Worm (Caenorhabditis elegans) whole organism, early embryonic: Measurements from ENCODE around the gene cal-5.

Source experiments
- B0310.2 ChIP-seq: sonication (generic microtip); optimal IDR thresholded peaks from 2 replicates; lab custom pipeline; 2016; ENCODE audit warnings: mild to moderate bottlenecking, missing genetic modification characterization, missing compliant biosample characterization
- F13C5.2 ChIP-seq: sonication (generic microtip); optimal IDR thresholded peaks from 2 replicates; lab custom pipeline; 2017; ENCODE audit warnings: mild to moderate bottlenecking, missing genetic modification characterization, inconsistent platforms, missing compliant biosample characterization
- aly-1 ChIP-seq: sonication (generic microtip); optimal IDR thresholded peaks from 2 replicates; lab custom pipeline; 2016; ENCODE audit warnings: missing genetic modification characterization, missing compliant biosample characterization
- ama-1 ChIP-seq: fragments of 150-350 bp; optimal IDR thresholded peaks from 2 replicates; lab custom pipeline; 2014
- ceh-13 ChIP-seq: fragments of 200-800 bp; sonication (Bioruptor generic); optimal IDR thresholded peaks from 2 replicates; lab custom pipeline; 2018; ENCODE audit warnings: mild to moderate bottlenecking, missing genetic modification characterization, missing compliant biosample characterization
- ceh-36 ChIP-seq: sonication (generic microtip); optimal IDR thresholded peaks from 2 replicates; lab custom pipeline; 2016; ENCODE audit warnings: missing genetic modification characterization, inconsistent platforms, missing compliant biosample characterization
- ets-7 ChIP-seq: sonication (generic microtip); optimal IDR thresholded peaks from 2 replicates; lab custom pipeline; 2016; ENCODE audit warnings: missing genotype, missing genetic modification characterization, missing compliant biosample characterization
- flt-1 ChIP-seq: fragments of 200-800 bp; sonication (Bioruptor generic); IDR thresholded peaks from 2 replicates; pipeline ENCODE4 v1.3.6; 2022; ENCODE audit warnings: missing genetic modification characterization, missing compliant biosample characterization
- hmbx-1 ChIP-seq: sonication (generic microtip); optimal IDR thresholded peaks from 2 replicates; lab custom pipeline; 2016; ENCODE audit warnings: mild to moderate bottlenecking, missing genetic modification characterization, missing compliant biosample characterization
- hmg-4 ChIP-seq: fragments of 200-800 bp; sonication (Bioruptor generic); optimal IDR thresholded peaks from 2 replicates; lab custom pipeline; 2018; ENCODE audit warnings: mild to moderate bottlenecking, missing genetic modification characterization, missing compliant biosample characterization
- hnd-1 ChIP-seq: sonication (generic microtip); optimal IDR thresholded peaks from 2 replicates; lab custom pipeline; 2016; ENCODE audit warnings: missing genetic modification characterization, missing compliant biosample characterization
- pes-1 ChIP-seq: fragments of 200-800 bp; sonication (Bioruptor generic); IDR thresholded peaks from 2 replicates; pipeline ENCODE4 v1.3.6; 2022; ENCODE audit warnings: missing genetic modification reagents, missing genetic modification characterization, missing compliant biosample characterization
- scrt-1 ChIP-seq: fragments of 200-800 bp; sonication (Bioruptor generic); IDR thresholded peaks from 2 replicates; pipeline ENCODE4 v1.3.6; 2022; ENCODE audit warnings: missing genetic modification characterization, missing compliant biosample characterization
- sea-1 ChIP-seq: fragments of 200-800 bp; sonication (Bioruptor generic); conservative IDR thresholded peaks from 2 replicates; pipeline ENCODE4 v1.3.6; 2022; ENCODE audit warnings: missing genetic modification characterization, missing compliant biosample characterization
- tbx-11 ChIP-seq: fragments of 200-800 bp; sonication (Bioruptor generic); IDR thresholded peaks from 2 replicates; pipeline ENCODE4 v1.3.6; 2022; ENCODE audit warnings: missing genetic modification characterization, missing compliant biosample characterization
- tbx-37 ChIP-seq: fragments of 200-800 bp; sonication (Bioruptor generic); conservative IDR thresholded peaks from 2 replicates; pipeline ENCODE4 v1.3.6; 2022; ENCODE audit warnings: missing genetic modification reagents, missing genetic modification characterization, missing compliant biosample characterization
- tra-4 ChIP-seq: sonication (generic microtip); optimal IDR thresholded peaks from 2 replicates; lab custom pipeline; 2017; ENCODE audit warnings: missing genetic modification characterization, missing compliant biosample characterization

Gene cal-5

ce11 chrX:5109130-5109529 lies 31.4 kb upstream of the cal-5 start, which contains the start of gene C42D8.1:
Gene C42D8.1, plus strand, starts transcription at chrX:5109506.
- no peak for TF ChIP-seq ceh-36

DNA sequence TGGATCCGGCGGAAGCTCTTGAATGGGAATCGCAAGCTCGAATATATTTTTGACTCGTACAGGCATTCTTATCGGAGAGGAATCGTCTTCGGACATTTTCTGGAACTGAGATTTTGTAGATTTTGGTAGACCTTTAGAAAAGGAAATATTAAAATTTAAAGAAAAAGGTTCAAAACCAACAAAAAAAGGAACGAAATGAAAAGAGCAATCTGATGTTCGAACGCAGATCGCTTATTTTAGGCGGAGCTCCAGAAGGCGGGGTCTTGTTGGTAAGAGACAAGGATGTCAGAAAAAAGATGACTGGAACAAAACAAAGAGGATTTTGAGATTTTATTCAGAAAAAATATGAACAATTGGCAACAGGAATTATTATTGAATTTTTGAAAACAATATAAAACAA lies 29.2 kb upstream of the cal-5 start, which contains the start of gene C42D8.9:
TSS of gene C42D8.9 (minus strand) at position 101 of the 400 bp plus-strand sequence.
- no peak for TF ChIP-seq B0310.2 (tag; lab: Kevin White, UChicago)
- TF ChIP-seq hmg-4 (GFP tag; lab: Kevin White, UChicago) = no peak

DNA sequence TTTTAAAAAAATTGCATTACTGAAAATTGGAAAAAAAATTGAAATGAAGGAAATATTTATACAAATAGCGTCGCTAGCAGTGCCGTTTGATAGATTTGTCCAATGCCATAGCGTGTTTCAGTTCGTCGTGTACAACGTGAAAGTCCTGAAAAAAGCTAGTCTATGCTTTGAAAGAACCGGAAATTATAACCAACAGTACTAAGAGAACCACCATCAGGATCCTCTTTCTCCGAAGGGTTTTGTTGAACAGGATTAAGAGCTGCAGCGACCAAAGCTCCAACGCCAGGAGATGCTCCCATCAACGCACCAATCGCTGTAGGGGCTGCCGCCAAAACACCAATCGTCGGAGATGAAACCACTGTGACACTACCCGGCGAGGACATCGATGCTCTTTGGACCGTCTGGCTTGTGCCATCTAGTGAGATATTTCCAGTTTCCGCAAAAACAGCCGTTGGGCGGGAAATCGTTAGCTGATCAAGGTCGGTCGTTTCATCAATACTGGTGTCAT lies 28.5 kb upstream of the cal-5 start:
- TF ChIP-seq ama-1 (lab: Kevin White, UChicago) (no peak), ets-7 (tag; lab: Kevin White, UChicago) (no peak), ceh-13 (GFP tag; lab: Kevin White, UChicago) (no peak), flt-1 (no peak), hmg-4 (GFP tag; lab: Kevin White, UChicago) (no peak), pes-1 (no peak), ceh-36 (no peak), tbx-11 (GFP tag; lab: Robert Waterston, UW) (no peak), hmbx-1 (tag; lab: Kevin White, UChicago) (no peak), tbx-37 (GFP tag; lab: Robert Waterston, UW) (no peak), B0310.2 (tag; lab: Kevin White, UChicago) (no peak), aly-1 (tag; lab: Kevin White, UChicago) (no peak), tra-4 (tag; lab: Kevin White, UChicago) (no peak), scrt-1 (no peak), hnd-1 (tag; lab: Kevin White, UChicago) (no peak), F13C5.2 (no peak)

DNA sequence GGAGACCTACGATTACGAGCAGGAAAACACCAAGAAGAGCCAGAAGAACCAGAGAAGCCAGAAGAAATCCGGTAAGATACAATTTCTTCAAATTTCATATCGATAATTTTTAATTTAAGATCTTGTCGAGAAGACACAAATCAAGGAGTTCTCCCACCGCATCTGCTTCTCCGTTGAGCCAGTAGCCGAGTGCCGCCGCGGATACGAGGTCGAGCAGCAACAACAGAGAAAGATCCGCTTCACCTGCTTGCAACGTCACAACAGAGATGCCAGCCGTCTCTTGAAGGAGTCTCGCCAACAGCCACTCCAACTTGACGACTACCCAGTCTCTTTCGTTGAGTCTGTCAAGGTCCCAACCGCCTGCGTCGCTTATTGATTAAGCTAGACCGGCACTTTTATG lies 27.9 kb upstream of the cal-5 start:
- TF ChIP-seq hnd-1 (tag; lab: Kevin White, UChicago) = no peak
- TF ChIP-seq tbx-37 (GFP tag; lab: Robert Waterston, UW) = no peak
- no peak for TF ChIP-seq tbx-11 (GFP tag; lab: Robert Waterston, UW)
- no peak for TF ChIP-seq tra-4 (tag; lab: Kevin White, UChicago)
- TF ChIP-seq ceh-13 (GFP tag; lab: Kevin White, UChicago) = no peak
- no peak for TF ChIP-seq scrt-1
- TF ChIP-seq ama-1 (lab: Kevin White, UChicago) = no peak
- TF ChIP-seq aly-1 (tag; lab: Kevin White, UChicago) = no peak
- no peak for TF ChIP-seq pes-1
- no peak for TF ChIP-seq flt-1
- no peak for TF ChIP-seq B0310.2 (tag; lab: Kevin White, UChicago)
- TF ChIP-seq sea-1 = no peak
- no peak for TF ChIP-seq hmg-4 (GFP tag; lab: Kevin White, UChicago)

DNA sequence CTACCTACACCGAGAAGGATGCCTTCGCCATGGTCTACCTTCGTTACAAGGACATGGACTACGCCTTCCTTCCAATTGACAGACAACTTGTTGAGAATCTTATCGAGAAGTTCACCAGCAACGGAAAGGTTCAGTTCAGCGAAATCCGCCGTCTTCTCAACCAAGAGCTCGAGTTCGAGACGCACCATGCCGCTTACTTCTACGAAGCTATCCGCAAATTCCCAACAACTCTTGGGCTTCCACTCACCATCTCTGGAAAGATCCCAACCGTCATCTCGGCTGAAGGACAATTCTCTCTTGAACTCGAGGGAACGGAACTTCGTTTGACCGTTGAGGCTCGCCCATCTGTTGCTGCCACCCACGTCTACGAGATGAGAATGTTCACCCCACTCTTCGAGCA lies 25.7 kb upstream of the cal-5 start:
- TF ChIP-seq ceh-13 (GFP tag; lab: Kevin White, UChicago) (no peak), hmg-4 (GFP tag; lab: Kevin White, UChicago) (no peak), ama-1 (lab: Kevin White, UChicago) (no peak), tbx-37 (GFP tag; lab: Robert Waterston, UW) (no peak), sea-1 (no peak), tbx-11 (GFP tag; lab: Robert Waterston, UW) (no peak), B0310.2 (tag; lab: Kevin White, UChicago) (no peak), F13C5.2 (no peak)

ce11 chrX:5102338-5102737 lies 24.6 kb upstream of the cal-5 start:
- TF ChIP-seq hmg-4 (GFP tag; lab: Kevin White, UChicago) (no peak), F13C5.2 (no peak)

DNA sequence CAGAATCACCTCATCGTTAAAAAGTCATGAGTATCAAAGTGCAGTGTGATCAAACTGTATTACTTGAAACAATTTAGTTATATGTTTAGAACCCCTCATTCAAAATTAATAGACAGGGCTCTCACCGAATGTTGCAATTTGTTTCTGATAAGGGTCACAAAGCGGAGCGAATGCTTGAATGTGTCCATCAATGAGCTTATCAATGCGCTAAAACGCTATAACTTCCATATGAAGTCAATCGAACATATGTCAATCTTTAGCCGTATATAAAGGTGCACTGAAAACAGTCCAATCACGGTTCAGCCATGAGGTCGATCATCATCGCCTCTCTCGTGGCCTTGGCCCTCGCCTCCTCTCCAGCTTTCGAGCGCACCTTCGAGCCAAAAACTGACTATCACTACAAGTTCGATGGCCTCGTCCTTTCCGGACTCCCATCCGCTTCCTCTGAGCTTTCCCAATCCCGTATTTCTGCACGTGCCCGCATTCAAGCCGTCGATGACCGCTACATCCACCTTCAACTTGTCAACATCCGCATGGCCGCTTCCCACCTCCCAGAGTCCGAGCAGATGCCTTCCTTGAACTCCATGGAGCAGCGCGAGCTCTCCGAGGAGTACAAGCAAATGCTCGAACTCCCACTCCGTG lies 23.1 kb upstream of the cal-5 start, which contains the start of gene vit-2:
TSS of gene vit-2 (plus strand) at position 305 of the 642 bp plus-strand sequence.
- TF ChIP-seq ets-7 (tag; lab: Kevin White, UChicago) (no peak), scrt-1 (no peak), B0310.2 (tag; lab: Kevin White, UChicago) (no peak), sea-1 (no peak), ceh-13 (GFP tag; lab: Kevin White, UChicago) (no peak), hnd-1 (tag; lab: Kevin White, UChicago) (no peak), pes-1 (no peak), tbx-37 (GFP tag; lab: Robert Waterston, UW) (no peak), tbx-11 (GFP tag; lab: Robert Waterston, UW) (no peak), hmbx-1 (tag; lab: Kevin White, UChicago) (no peak), ceh-36 (no peak), flt-1 (no peak), hmg-4 (GFP tag; lab: Kevin White, UChicago) (no peak), F13C5.2 (no peak), tra-4 (tag; lab: Kevin White, UChicago) (no peak)

DNA sequence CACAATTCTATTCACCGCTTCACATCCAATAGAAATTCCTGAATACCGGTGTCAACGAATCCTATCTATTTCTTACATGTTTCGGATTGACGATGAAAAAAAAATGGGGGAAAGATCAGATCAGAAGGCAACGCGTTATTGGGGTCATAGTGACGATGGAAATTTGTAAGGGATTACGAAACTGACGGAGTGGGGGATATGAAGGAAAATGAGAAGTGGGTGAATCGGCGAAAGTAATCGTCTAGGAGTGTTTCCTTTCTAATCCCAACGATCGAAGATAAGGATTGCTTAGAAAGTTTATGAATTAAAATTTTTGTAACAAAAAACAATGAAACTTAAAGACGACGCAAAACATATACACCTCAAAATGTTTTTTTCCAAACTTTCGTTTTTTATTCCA lies 21.2 kb upstream of the cal-5 start:
- TF ChIP-seq ceh-13 (GFP tag; lab: Kevin White, UChicago) = no peak
- TF ChIP-seq tra-4 (tag; lab: Kevin White, UChicago) = no peak
- no peak for TF ChIP-seq sea-1
- TF ChIP-seq flt-1 = no peak
- no peak for TF ChIP-seq F13C5.2
- no peak for TF ChIP-seq scrt-1
